Worm (Caenorhabditis elegans): ENCODE results near the gene F57A10.4.
"Not testable (repeated sequence)": the region's sequence is repeated elsewhere in the genome, so short reads cannot be mapped to it uniquely, and the experiment has no call there.

DNA sequence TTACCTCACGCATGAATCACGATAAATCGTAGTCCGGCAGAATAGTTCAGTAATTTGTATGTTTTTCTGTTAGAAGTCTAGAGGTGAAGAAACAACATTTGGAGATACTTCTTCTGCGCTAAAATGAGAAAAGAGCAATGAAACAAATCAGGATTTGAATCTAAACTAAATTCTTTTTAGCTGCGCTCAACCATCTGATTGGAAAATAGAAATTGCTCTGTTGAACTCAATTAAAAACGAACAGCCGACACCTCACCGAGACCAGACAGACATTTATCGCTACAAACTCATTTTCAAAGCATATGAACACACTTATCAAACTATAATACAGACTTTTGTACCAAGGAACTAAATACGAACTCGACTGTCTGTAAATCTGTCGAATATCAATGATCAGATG is 33.4 kb downstream of the F57A10.4 start, which contains the start of gene T26E4.9:
- TF ChIP-seq fkh-10 (GFP tag; optimal IDR thresholded peaks at IDR 0.05); tbx-2 (tag; optimal IDR thresholded peaks at IDR 0.05); hlh-8 (tag; optimal IDR thresholded peaks at IDR 0.05): not testable (repeated sequence)
